Fruit fly (Drosophila melanogaster) whole organism, embryonic: ENCODE measurements around the gene CG32040.

ENCODE experiments used
- B-H2 ChIP-seq: fragments of 200-800 bp; sonication (Bioruptor generic); optimal IDR thresholded peaks from 2 replicates; lab custom pipeline; 2018; ENCODE audit warnings: missing biosample characterization, mild to moderate bottlenecking, missing genetic modification characterization
- CG11560 ChIP-seq: fragments of 200-800 bp; sonication (Bioruptor generic); IDR thresholded peaks from 3 replicates; pipeline ENCODE4 v1.3.6; 2022; ENCODE audit warnings: missing biosample characterization, missing genetic modification characterization
- CG11723 ChIP-seq: fragments of 200-800 bp; sonication (Bioruptor generic); optimal IDR thresholded peaks from 2 replicates; lab custom pipeline; 2017; ENCODE audit warnings: missing biosample characterization, mild to moderate bottlenecking, missing genetic modification characterization
- CG12071 ChIP-seq: fragments of 200-800 bp; sonication (Bioruptor generic); optimal IDR thresholded peaks from 3 replicates; lab custom pipeline; 2018; ENCODE audit warnings: missing biosample characterization, mild to moderate bottlenecking, missing genetic modification characterization
- CG12236 ChIP-seq: fragments of 200-800 bp; sonication (Bioruptor generic); optimal IDR thresholded peaks from 2 replicates; lab custom pipeline; 2016; ENCODE audit warnings: missing biosample characterization, missing genetic modification characterization
- CG13123 ChIP-seq: fragments of 200-800 bp; sonication (Bioruptor generic); optimal IDR thresholded peaks from 2 replicates; lab custom pipeline; 2016; ENCODE audit warnings: missing biosample characterization, missing genetic modification characterization
- CG13894 ChIP-seq: fragments of 200-800 bp; sonication (Bioruptor generic); optimal IDR thresholded peaks from 3 replicates; lab custom pipeline; 2018; ENCODE audit warnings: missing biosample characterization, mild to moderate bottlenecking, missing genetic modification characterization, moderate library complexity
- CG14050 ChIP-seq: fragments of 200-800 bp; sonication (Bioruptor generic); IDR thresholded peaks from 3 replicates; pipeline ENCODE4 v1.3.6; 2022; ENCODE audit warnings: missing biosample characterization, missing genetic modification characterization
- CG17568 ChIP-seq: fragments of 200-800 bp; sonication (Bioruptor generic); optimal IDR thresholded peaks from 2 replicates; lab custom pipeline; 2018; ENCODE audit warnings: missing biosample characterization, mild to moderate bottlenecking, missing genetic modification characterization, moderate library complexity
- CG17802 ChIP-seq: fragments of 200-800 bp; sonication (Bioruptor generic); optimal IDR thresholded peaks from 2 replicates; lab custom pipeline; 2018; ENCODE audit warnings: missing biosample characterization, mild to moderate bottlenecking, missing genetic modification characterization, moderate library complexity
- CG31365 ChIP-seq: fragments of 200-800 bp; sonication (Bioruptor generic); optimal IDR thresholded peaks from 2 replicates; lab custom pipeline; 2018; ENCODE audit warnings: missing biosample characterization, mild to moderate bottlenecking, missing genetic modification characterization
- CG32767 ChIP-seq: fragments of 200-800 bp; sonication (Bioruptor generic); IDR thresholded peaks from 2 replicates; pipeline ENCODE4 v1.3.6; 2022; ENCODE audit warnings: missing biosample characterization, missing genetic modification characterization
- CG6813 ChIP-seq: fragments of 200-800 bp; sonication (Bioruptor generic); optimal IDR thresholded peaks from 2 replicates; lab custom pipeline; 2017; ENCODE audit warnings: missing biosample characterization, missing genetic modification characterization, mild to moderate bottlenecking, moderate library complexity, missing genetic modification reagents
- CG6854 ChIP-seq: fragments of 200-800 bp; sonication (Bioruptor generic); optimal IDR thresholded peaks from 3 replicates; lab custom pipeline; 2017; ENCODE audit warnings: missing biosample characterization, mild to moderate bottlenecking, missing genetic modification characterization
- CG9215 ChIP-seq: fragments of 200-800 bp; sonication (Bioruptor generic); IDR thresholded peaks from 2 replicates; pipeline ENCODE4 v1.3.6; 2022; ENCODE audit warnings: missing biosample characterization, missing genetic modification characterization
- D19B ChIP-seq: fragments of 200-800 bp; sonication (Bioruptor generic); optimal IDR thresholded peaks from 2 replicates; lab custom pipeline; 2017; ENCODE audit warnings: missing biosample characterization, mild to moderate bottlenecking, missing genetic modification characterization
- Dek ChIP-seq: fragments of 200-800 bp; sonication (Bioruptor generic); optimal IDR thresholded peaks from 3 replicates; lab custom pipeline; 2019; ENCODE audit warnings: missing biosample characterization, mild to moderate bottlenecking, missing genetic modification characterization, moderate library complexity
- Fer3 ChIP-seq: fragments of 200-800 bp; sonication (Bioruptor generic); optimal IDR thresholded peaks from 2 replicates; lab custom pipeline; 2018; ENCODE audit warnings: missing biosample characterization, mild to moderate bottlenecking, missing genetic modification characterization, moderate library complexity
- HmgZ ChIP-seq: fragments of 200-800 bp; sonication (Bioruptor generic); optimal IDR thresholded peaks from 2 replicates; lab custom pipeline; 2018; ENCODE audit warnings: missing biosample characterization, mild to moderate bottlenecking, missing genetic modification characterization
- Hmx ChIP-seq: fragments of 200-800 bp; sonication (Bioruptor generic); optimal IDR thresholded peaks from 2 replicates; lab custom pipeline; 2016; ENCODE audit warnings: missing biosample characterization, missing genetic modification characterization
- MBD-R2 ChIP-seq: fragments of 200-800 bp; sonication (Bioruptor generic); IDR thresholded peaks from 2 replicates; pipeline ENCODE4 v1.3.6; 2022; ENCODE audit warnings: missing biosample characterization, missing genetic modification characterization
- MESR4 ChIP-seq: fragments of 200-800 bp; sonication (Bioruptor generic); optimal IDR thresholded peaks from 2 replicates; lab custom pipeline; 2018; ENCODE audit warnings: missing biosample characterization, mild to moderate bottlenecking, missing genetic modification characterization, moderate library complexity
- Mrtf ChIP-seq: fragments of 200-800 bp; sonication (Bioruptor generic); IDR thresholded peaks from 3 replicates; pipeline ENCODE4 v1.3.6; 2022; ENCODE audit warnings: missing biosample characterization, missing genetic modification characterization
- Oli ChIP-seq: fragments of 200-800 bp; sonication (Bioruptor generic); optimal IDR thresholded peaks from 2 replicates; lab custom pipeline; 2018; ENCODE audit warnings: missing biosample characterization, mild to moderate bottlenecking, missing genetic modification characterization, moderate library complexity
- Trl ChIP-seq, 3 experiments: fragments of >200 bp in 2 of 3; fragments of 200-800 bp in 1 of 3; sonication (Bioruptor generic) in 1 of 3; optimal IDR thresholded peaks; 2 replicates in 1 of 3; 3 replicates in 2 of 3; lab custom pipeline; 2016 to 2017; ENCODE audit warnings: missing biosample characterization in 1 of 3, missing genetic modification characterization in 1 of 3
- chinmo ChIP-seq: fragments of 200-800 bp; sonication (Bioruptor generic); IDR thresholded peaks from 4 replicates; pipeline ENCODE4 v1.3.6; 2022; ENCODE audit warnings: missing biosample characterization, missing genetic modification characterization; ENCODE audit not compliant: partially characterized antibody
- dpn ChIP-seq, 2 experiments: fragments of 200-800 bp; sonication (Bioruptor generic); optimal IDR thresholded peaks; 3 replicates each; lab custom pipeline; 2016; ENCODE audit warnings: missing biosample characterization in 2 of 2, missing genetic modification characterization in 2 of 2
- gt ChIP-seq: fragments of 200-800 bp; sonication (Bioruptor generic); IDR thresholded peaks from 2 replicates; pipeline ENCODE4 v1.3.6; 2022; ENCODE audit warnings: missing biosample characterization, missing genetic modification characterization
- hkb ChIP-seq, 2 experiments: fragments of 200-800 bp in 1 of 2; fragments of >200 bp in 1 of 2; sonication (Bioruptor generic) in 1 of 2; IDR thresholded peaks in 1 of 2; optimal IDR thresholded peaks in 1 of 2; 2 replicates each; pipeline versions ENCODE4 v1.3.6 to Lab custom; 2017 to 2022; ENCODE audit warnings: missing biosample characterization in 1 of 2, missing genetic modification characterization in 1 of 2
- lola ChIP-seq, 3 experiments: fragments of >200 bp in 2 of 3; fragments of 200-800 bp in 1 of 3; sonication (Bioruptor generic) in 1 of 3; optimal IDR thresholded peaks; 2 replicates each; lab custom pipeline; 2017 to 2019; ENCODE audit warnings: missing biosample characterization in 3 of 3, missing genetic modification characterization in 3 of 3, mild to moderate bottlenecking in 1 of 3, moderate library complexity in 1 of 3
- pfk ChIP-seq: fragments of 200-800 bp; sonication (Bioruptor generic); optimal IDR thresholded peaks from 2 replicates; lab custom pipeline; 2018; ENCODE audit warnings: missing biosample characterization, mild to moderate bottlenecking, missing genetic modification characterization, moderate library complexity
- phol ChIP-seq: fragments of 200-800 bp; sonication (Bioruptor generic); optimal IDR thresholded peaks from 3 replicates; lab custom pipeline; 2018; ENCODE audit warnings: missing biosample characterization, mild to moderate bottlenecking, missing genetic modification characterization, moderate library complexity
- schlank ChIP-seq: fragments of 200-800 bp; sonication (Bioruptor generic); optimal IDR thresholded peaks from 2 replicates; lab custom pipeline; 2018; ENCODE audit warnings: missing biosample characterization, mild to moderate bottlenecking, missing genetic modification characterization
- sisA ChIP-seq: fragments of 200-800 bp; sonication (Bioruptor generic); IDR thresholded peaks from 2 replicates; pipeline ENCODE4 v1.3.6; 2022; ENCODE audit warnings: missing biosample characterization, missing genetic modification characterization
- sob ChIP-seq: fragments of 200-800 bp; sonication (Bioruptor generic); IDR thresholded peaks from 2 replicates; pipeline ENCODE4 v1.3.6; 2022; ENCODE audit warnings: missing biosample characterization, missing genetic modification characterization
- sr ChIP-seq: fragments of 200-800 bp; sonication (Bioruptor generic); IDR thresholded peaks from 3 replicates; pipeline ENCODE4 v1.3.6; 2022; ENCODE audit warnings: missing biosample characterization, missing genetic modification characterization
- stwl ChIP-seq: fragments of 200-800 bp; sonication (Bioruptor generic); optimal IDR thresholded peaks from 3 replicates; lab custom pipeline; 2018; ENCODE audit warnings: missing biosample characterization, mild to moderate bottlenecking, missing genetic modification characterization, moderate library complexity
- tna ChIP-seq: fragments of 200-800 bp; sonication (Bioruptor generic); IDR thresholded peaks from 2 replicates; pipeline ENCODE4 v1.3.6; 2022; ENCODE audit warnings: missing biosample characterization, missing genetic modification characterization; ENCODE audit not compliant: partially characterized antibody
- trh ChIP-seq: fragments of 200-800 bp; sonication (Bioruptor generic); optimal IDR thresholded peaks from 2 replicates; lab custom pipeline; 2016; ENCODE audit warnings: missing biosample characterization, missing genetic modification characterization
- wor ChIP-seq: fragments of 200-800 bp; sonication (Bioruptor generic); IDR thresholded peaks from 2 replicates; pipeline ENCODE4 v1.3.6; 2022; ENCODE audit warnings: missing biosample characterization, missing genetic modification characterization
- zf30C ChIP-seq: fragments of 200-800 bp; sonication (Bioruptor generic); optimal IDR thresholded peaks from 3 replicates; lab custom pipeline; 2018; ENCODE audit warnings: missing biosample characterization, mild to moderate bottlenecking, missing genetic modification characterization

CG32040 gene

dm6 chr3L:9402157-9402890 is 48.5 kb downstream of the CG32040 start, which contains the start of gene eIF4E1 (continued):
- no peak for TF ChIP-seq CG12071 (GFP tag; lab: Kevin White, UChicago)
- TF ChIP-seq MBD-R2 (GFP tag; lab: Robert Waterston, UW): peak; percentile 78
- no peak for TF ChIP-seq tna (GFP tag; lab: Robert Waterston, UW)
- TF ChIP-seq CG17568 (GFP tag; lab: Kevin White, UChicago): no peak
- no peak for TF ChIP-seq Fer3 (tag; lab: Kevin White, UChicago)
- TF ChIP-seq gt (GFP tag; lab: Robert Waterston, UW): no peak
- no peak for TF ChIP-seq CG14050 (GFP tag; lab: Robert Waterston, UW)
- TF ChIP-seq phol (tag; lab: Kevin White, UChicago): peak; percentile 62
- no peak for TF ChIP-seq CG6854
- peak; percentile 41 for TF ChIP-seq sob (GFP tag; lab: Robert Waterston, UW)
- TF ChIP-seq trh (GFP tag; lab: Kevin White, UChicago): no peak
- peak; percentile 93 for TF ChIP-seq stwl
- TF ChIP-seq Oli (tag; lab: Kevin White, UChicago): no peak
- peak in 1 of 2 experiments; percentile 74 for TF ChIP-seq Trl (optimal IDR thresholded peaks at IDR 0.05; lab: Kevin White, UChicago)
- TF ChIP-seq Trl (GFP tag; optimal IDR thresholded peaks at IDR 0.05; lab: Kevin White, UChicago): no peak
- TF ChIP-seq CG9215 (GFP tag; lab: Robert Waterston, UW): no peak
- TF ChIP-seq HmgZ (tag; lab: Kevin White, UChicago): peak; percentile 42
- TF ChIP-seq CG17802 (tag; lab: Kevin White, UChicago): no peak
- no peak for TF ChIP-seq CG13123
- no peak for TF ChIP-seq Mrtf (GFP tag; lab: Robert Waterston, UW)
- no peak for TF ChIP-seq CG31365 (tag; lab: Kevin White, UChicago)
- TF ChIP-seq CG12236 (GFP tag; lab: Kevin White, UChicago): no peak
- no peak for TF ChIP-seq Hmx
- TF ChIP-seq lola (GFP tag; optimal IDR thresholded peaks at IDR 0.05; lab: Kevin White, UChicago): no peak
- TF ChIP-seq CG32767 (GFP tag; lab: Robert Waterston, UW): no peak
- peak; percentile 86 for TF ChIP-seq MESR4
- no peak for TF ChIP-seq D19B
- no peak for TF ChIP-seq pfk (GFP tag; lab: Kevin White, UChicago)
- TF ChIP-seq zf30C: no peak
- TF ChIP-seq CG11560 (tag; lab: Robert Waterston, UW): no peak
- no peak for TF ChIP-seq CG11723 (GFP tag; lab: Kevin White, UChicago)
- TF ChIP-seq sr: no peak
- peak; percentile 1 for TF ChIP-seq Dek (tag; lab: Kevin White, UChicago)
- no peak for TF ChIP-seq wor (GFP tag; lab: Robert Waterston, UW)
- TF ChIP-seq dpn (GFP tag; optimal IDR thresholded peaks at IDR 0.05; lab: Kevin White, UChicago): peak in 1 of 2 experiments; percentile 62
- TF ChIP-seq sisA (GFP tag; lab: Robert Waterston, UW): peak; percentile 29; the same call in 1 of the 2 replicates

- TF ChIP-seq B-H2 (GFP tag; lab: Kevin White, UChicago) (no peak), hkb (optimal IDR thresholded peaks at IDR 0.05; lab: Kevin White, UChicago) (no peak), hkb (GFP tag; IDR thresholded peaks at IDR 0.05; lab: Robert Waterston, UW) (no peak), schlank (no peak), chinmo (GFP tag; lab: Robert Waterston, UW) (0 out of 4 replicates have a peak, but pooled peaks have one; percentile 15), CG13894 (tag; lab: Kevin White, UChicago) (peak; percentile 43), CG6813 (no peak)
These were observed 50.7 kb downstream of the CG32040 start, which contains the start of gene Cpr67B for dm6 chr3L:9404497-9404896. Cpr67B (plus strand) TSS chr3L:9404797.
